Worm (Caenorhabditis elegans) whole organism, early embryonic: ENCODE measurements around the gene C29E4.17.

Experiments
- B0310.2 ChIP-seq: sonication (generic microtip); optimal IDR thresholded peaks from 2 replicates; lab custom pipeline; 2016; ENCODE audit warnings: mild to moderate bottlenecking, missing genetic modification characterization, missing compliant biosample characterization
- F13C5.2 ChIP-seq: sonication (generic microtip); optimal IDR thresholded peaks from 2 replicates; lab custom pipeline; 2017; ENCODE audit warnings: mild to moderate bottlenecking, missing genetic modification characterization, inconsistent platforms, missing compliant biosample characterization
- aly-1 ChIP-seq: sonication (generic microtip); optimal IDR thresholded peaks from 2 replicates; lab custom pipeline; 2016; ENCODE audit warnings: missing genetic modification characterization, missing compliant biosample characterization
- ama-1 ChIP-seq: fragments of 150-350 bp; optimal IDR thresholded peaks from 2 replicates; lab custom pipeline; 2014
- ceh-13 ChIP-seq: fragments of 200-800 bp; sonication (Bioruptor generic); optimal IDR thresholded peaks from 2 replicates; lab custom pipeline; 2018; ENCODE audit warnings: mild to moderate bottlenecking, missing genetic modification characterization, missing compliant biosample characterization
- ceh-36 ChIP-seq: sonication (generic microtip); optimal IDR thresholded peaks from 2 replicates; lab custom pipeline; 2016; ENCODE audit warnings: missing genetic modification characterization, inconsistent platforms, missing compliant biosample characterization
- ets-7 ChIP-seq: sonication (generic microtip); optimal IDR thresholded peaks from 2 replicates; lab custom pipeline; 2016; ENCODE audit warnings: missing genotype, missing genetic modification characterization, missing compliant biosample characterization
- flt-1 ChIP-seq: fragments of 200-800 bp; sonication (Bioruptor generic); IDR thresholded peaks from 2 replicates; pipeline ENCODE4 v1.3.6; 2022; ENCODE audit warnings: missing genetic modification characterization, missing compliant biosample characterization
- hmbx-1 ChIP-seq: sonication (generic microtip); optimal IDR thresholded peaks from 2 replicates; lab custom pipeline; 2016; ENCODE audit warnings: mild to moderate bottlenecking, missing genetic modification characterization, missing compliant biosample characterization
- hmg-4 ChIP-seq: fragments of 200-800 bp; sonication (Bioruptor generic); optimal IDR thresholded peaks from 2 replicates; lab custom pipeline; 2018; ENCODE audit warnings: mild to moderate bottlenecking, missing genetic modification characterization, missing compliant biosample characterization
- hnd-1 ChIP-seq: sonication (generic microtip); optimal IDR thresholded peaks from 2 replicates; lab custom pipeline; 2016; ENCODE audit warnings: missing genetic modification characterization, missing compliant biosample characterization
- pes-1 ChIP-seq: fragments of 200-800 bp; sonication (Bioruptor generic); IDR thresholded peaks from 2 replicates; pipeline ENCODE4 v1.3.6; 2022; ENCODE audit warnings: missing genetic modification reagents, missing genetic modification characterization, missing compliant biosample characterization
- scrt-1 ChIP-seq: fragments of 200-800 bp; sonication (Bioruptor generic); IDR thresholded peaks from 2 replicates; pipeline ENCODE4 v1.3.6; 2022; ENCODE audit warnings: missing genetic modification characterization, missing compliant biosample characterization
- sea-1 ChIP-seq: fragments of 200-800 bp; sonication (Bioruptor generic); conservative IDR thresholded peaks from 2 replicates; pipeline ENCODE4 v1.3.6; 2022; ENCODE audit warnings: missing genetic modification characterization, missing compliant biosample characterization
- tbx-11 ChIP-seq: fragments of 200-800 bp; sonication (Bioruptor generic); IDR thresholded peaks from 2 replicates; pipeline ENCODE4 v1.3.6; 2022; ENCODE audit warnings: missing genetic modification characterization, missing compliant biosample characterization
- tbx-37 ChIP-seq: fragments of 200-800 bp; sonication (Bioruptor generic); conservative IDR thresholded peaks from 2 replicates; pipeline ENCODE4 v1.3.6; 2022; ENCODE audit warnings: missing genetic modification reagents, missing genetic modification characterization, missing compliant biosample characterization
- tra-4 ChIP-seq: sonication (generic microtip); optimal IDR thresholded peaks from 2 replicates; lab custom pipeline; 2017; ENCODE audit warnings: missing genetic modification characterization, missing compliant biosample characterization

Gene C29E4.17

ce11 chrIII:7884863-7885262, 37.4 kb upstream of the C29E4.17 start, which contains the start of gene ZK688.11:
TSS of gene ZK688.11 (minus strand) at chrIII:7884963.
- TF ChIP-seq ama-1: no peak
- TF ChIP-seq tbx-37 (GFP tag; lab: Robert Waterston, UW): no peak
- no peak for TF ChIP-seq scrt-1 (GFP tag; lab: Robert Waterston, UW)
- TF ChIP-seq sea-1 (GFP tag; lab: Robert Waterston, UW): no peak
- no peak for TF ChIP-seq ets-7
- TF ChIP-seq ceh-13 (GFP tag; lab: Kevin White, UChicago): no peak
- no peak for TF ChIP-seq aly-1
- TF ChIP-seq tra-4 (tag; lab: Kevin White, UChicago): no peak
- TF ChIP-seq pes-1 (GFP tag; lab: Robert Waterston, UW): no peak
- no peak for TF ChIP-seq tbx-11 (GFP tag; lab: Robert Waterston, UW)
- TF ChIP-seq flt-1 (GFP tag; lab: Robert Waterston, UW): no peak
- no peak for TF ChIP-seq ceh-36
- no peak for TF ChIP-seq hnd-1 (tag; lab: Kevin White, UChicago)
- no peak for TF ChIP-seq hmg-4 (GFP tag; lab: Kevin White, UChicago)

DNA sequence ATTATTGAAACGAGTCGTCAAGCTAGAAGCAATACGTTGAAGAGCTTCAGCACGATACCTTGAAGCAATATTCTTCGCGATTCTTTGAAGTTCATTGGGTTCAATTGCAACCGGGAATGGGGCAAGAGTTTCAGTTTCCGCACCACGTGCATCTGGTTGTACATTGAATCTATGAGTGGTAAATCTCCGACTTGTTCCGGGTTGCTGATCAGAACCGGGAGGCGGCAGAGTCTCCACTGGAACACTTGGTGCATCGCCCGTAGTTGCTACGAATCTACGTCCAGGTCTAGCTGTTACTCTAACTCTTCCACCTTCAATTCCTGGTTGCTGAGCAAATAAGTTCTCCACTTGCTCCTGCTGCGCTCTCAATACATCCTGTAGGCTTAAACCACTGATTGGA, 33.3 kb upstream of the C29E4.17 start:
- TF ChIP-seq B0310.2 (tag; lab: Kevin White, UChicago): no peak
- no peak for TF ChIP-seq ceh-13 (GFP tag; lab: Kevin White, UChicago)
- TF ChIP-seq tbx-11 (GFP tag; lab: Robert Waterston, UW): no peak
- TF ChIP-seq ets-7: no peak
- TF ChIP-seq ceh-36: no peak
- no peak for TF ChIP-seq ama-1
- TF ChIP-seq tra-4 (tag; lab: Kevin White, UChicago): no peak

ce11 chrIII:7891573-7892306, 30.6 kb upstream of the C29E4.17 start, which contains the start of the genes ZK688.5 and fahd-1:
TSS of gene ZK688.5 (minus strand) at chrIII:7891623.
TSS of gene fahd-1 (plus strand) at chrIII:7892256.
- TF ChIP-seq hnd-1 (tag; lab: Kevin White, UChicago) (no peak), sea-1 (GFP tag; lab: Robert Waterston, UW) (peak; percentile 58; the same call in 1 of the 2 replicates), ets-7 (no peak), pes-1 (GFP tag; lab: Robert Waterston, UW) (no peak), ceh-36 (no peak), F13C5.2 (tag; lab: Kevin White, UChicago) (peak; percentile 10)

DNA sequence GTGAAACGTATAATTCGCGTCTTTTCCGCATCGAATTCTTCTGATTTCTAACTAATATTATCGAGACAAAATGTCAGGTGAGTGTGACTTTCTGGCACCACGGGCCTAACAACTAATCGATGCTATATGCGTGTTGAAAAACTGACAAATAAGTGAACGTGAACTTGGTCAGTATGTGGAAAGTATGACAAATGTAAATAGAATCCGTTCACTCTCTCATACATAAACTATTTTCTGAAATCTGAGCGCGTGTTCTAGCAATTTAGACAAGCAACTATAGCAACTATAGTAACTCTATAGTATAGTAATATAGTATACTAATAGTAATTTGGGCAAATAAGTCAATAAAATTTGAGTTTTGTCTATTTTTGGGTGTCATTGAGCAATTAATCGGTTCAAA, 30.0 kb upstream of the C29E4.17 start:
- TF ChIP-seq ets-7 (no peak), ceh-13 (GFP tag; lab: Kevin White, UChicago) (no peak), hnd-1 (tag; lab: Kevin White, UChicago) (no peak), tra-4 (tag; lab: Kevin White, UChicago) (no peak), ama-1 (no peak), scrt-1 (GFP tag; lab: Robert Waterston, UW) (no peak), tbx-37 (GFP tag; lab: Robert Waterston, UW) (no peak), sea-1 (GFP tag; lab: Robert Waterston, UW) (no peak), hmg-4 (GFP tag; lab: Kevin White, UChicago) (no peak), tbx-11 (GFP tag; lab: Robert Waterston, UW) (no peak), F13C5.2 (tag; lab: Kevin White, UChicago) (no peak), ceh-36 (no peak), B0310.2 (tag; lab: Kevin White, UChicago) (no peak)

- TF ChIP-seq aly-1 (no peak), scrt-1 (GFP tag; lab: Robert Waterston, UW) (no peak), pes-1 (GFP tag; lab: Robert Waterston, UW) (no peak), ets-7 (no peak), sea-1 (GFP tag; lab: Robert Waterston, UW) (no peak), flt-1 (GFP tag; lab: Robert Waterston, UW) (no peak), F13C5.2 (tag; lab: Kevin White, UChicago) (no peak)
Measured at ce11 chrIII:7893224-7893623, 29.1 kb upstream of the C29E4.17 start.

DNA sequence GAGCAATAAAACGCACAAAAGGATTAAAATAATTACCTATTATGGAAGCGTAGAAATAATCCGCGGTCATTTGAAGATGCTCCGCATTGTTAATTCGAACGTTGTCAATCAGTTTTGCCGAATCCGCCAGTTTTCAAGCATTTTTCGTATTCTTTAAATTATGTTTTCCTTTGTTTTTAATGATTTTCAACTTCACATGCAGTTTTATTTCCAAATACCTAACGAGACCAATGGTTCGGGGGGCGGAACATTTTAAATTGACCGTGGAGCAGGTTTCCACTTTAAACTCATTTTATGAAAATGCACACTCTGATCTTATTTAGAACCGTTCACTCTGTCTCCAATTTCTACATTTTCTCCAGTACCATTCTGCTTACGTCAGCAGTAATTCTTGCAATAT, 27.6 kb upstream of the C29E4.17 start, which contains the start of gene ZK688.4:
Gene ZK688.4, plus strand, starts transcription at position 301 of the 400 bp plus-strand sequence.
- TF ChIP-seq tbx-37 (GFP tag; lab: Robert Waterston, UW) (no peak), tbx-11 (GFP tag; lab: Robert Waterston, UW) (no peak), scrt-1 (GFP tag; lab: Robert Waterston, UW) (no peak), hnd-1 (tag; lab: Kevin White, UChicago) (no peak), tra-4 (tag; lab: Kevin White, UChicago) (no peak), sea-1 (GFP tag; lab: Robert Waterston, UW) (no peak), flt-1 (GFP tag; lab: Robert Waterston, UW) (no peak), pes-1 (GFP tag; lab: Robert Waterston, UW) (no peak), ceh-13 (GFP tag; lab: Kevin White, UChicago) (no peak), ceh-36 (no peak), F13C5.2 (tag; lab: Kevin White, UChicago) (no peak), hmbx-1 (tag; lab: Kevin White, UChicago) (no peak), ets-7 (no peak), aly-1 (no peak), B0310.2 (tag; lab: Kevin White, UChicago) (no peak), hmg-4 (GFP tag; lab: Kevin White, UChicago) (no peak), ama-1 (no peak)

DNA sequence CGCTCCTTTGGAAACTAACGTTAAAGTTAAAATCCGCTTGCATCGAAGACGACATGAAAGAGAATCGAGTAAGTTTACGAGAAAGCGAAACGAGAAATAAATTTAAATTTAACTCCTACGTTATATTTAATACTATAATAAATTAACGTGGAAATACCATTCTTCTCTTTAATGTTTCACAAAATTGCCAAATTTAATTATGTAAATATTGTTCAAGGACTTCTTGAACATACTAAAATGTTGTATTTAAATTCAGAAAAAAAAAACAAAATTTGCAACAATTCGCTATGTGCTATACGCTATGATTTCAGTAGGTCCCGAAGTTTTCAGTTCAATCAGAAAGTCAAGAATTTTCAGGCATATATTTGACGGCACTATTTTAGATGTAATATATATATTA, 25.4 kb upstream of the C29E4.17 start, which contains the start of gene ZK688.10:
Gene ZK688.10, minus strand, starts transcription at position 101 of the 400 bp plus-strand sequence.
- no peak for TF ChIP-seq F13C5.2 (tag; lab: Kevin White, UChicago)
- TF ChIP-seq pes-1 (GFP tag; lab: Robert Waterston, UW): no peak
